Fruit fly (Drosophila melanogaster): ENCODE data around the gene GXIVsPLA2.

GXIVsPLA2 gene

dm6 chr3L:15975068-15975467, 20.2 kb downstream of the GXIVsPLA2 start, which contains the start of gene CG17026:
CG17026 (plus strand) TSS chr3L:15975368.
- TF ChIP-seq CrebA (GFP tag; optimal IDR thresholded peaks at IDR 0.05; ENCODE audit: borderline replicate concordance) (no peak), HLH106 (tag; optimal IDR thresholded peaks at IDR 0.05) (no peak), Mio (GFP tag; optimal IDR thresholded peaks at IDR 0.05) (no peak), usp (GFP tag; optimal IDR thresholded peaks at IDR 0.05) (no peak), N (GFP tag; optimal IDR thresholded peaks at IDR 0.05) (no peak), Rel (GFP tag; optimal IDR thresholded peaks at IDR 0.05) (no peak), Rel (tag; optimal IDR thresholded peaks at IDR 0.05) (no peak), dl (GFP tag; optimal IDR thresholded peaks at IDR 0.05; ENCODE audit: insufficient read depth in 1 of 2, partially characterized antibody in 2 of 2) (no peak), ey (GFP tag; optimal IDR thresholded peaks at IDR 0.05) (no peak), jim (GFP tag; optimal IDR thresholded peaks at IDR 0.05) (no peak), Hr83 (GFP tag; optimal IDR thresholded peaks at IDR 0.05; ENCODE audit: poor library complexity, severe bottlenecking) (no peak), CG9705 (GFP tag; optimal IDR thresholded peaks at IDR 0.05) (no peak), Dif (GFP tag; optimal IDR thresholded peaks at IDR 0.05; ENCODE audit: partially characterized antibody) (no peak), Jra (GFP tag; optimal IDR thresholded peaks at IDR 0.05) (no peak), fru (GFP tag; optimal IDR thresholded peaks at IDR 0.05) (no peak), h (GFP tag; optimal IDR thresholded peaks at IDR 0.05) (no peak), tai (GFP tag; optimal IDR thresholded peaks at IDR 0.05) (no peak), Dfd (GFP tag; optimal IDR thresholded peaks at IDR 0.05) (no peak), br (GFP tag; optimal IDR thresholded peaks at IDR 0.05) (no peak), dsf (GFP tag; optimal IDR thresholded peaks at IDR 0.05; ENCODE audit: borderline replicate concordance) (no peak), foxo (GFP tag; optimal IDR thresholded peaks at IDR 0.05) (no peak)

- TF ChIP-seq brk (GFP tag; optimal IDR thresholded peaks at IDR 0.05) (no peak), fru (GFP tag; optimal IDR thresholded peaks at IDR 0.05) (no peak), CG32264 (GFP tag; optimal IDR thresholded peaks at IDR 0.05) (no peak), HLH106 (tag; optimal IDR thresholded peaks at IDR 0.05) (no peak)
These were observed 21.9 kb downstream of the GXIVsPLA2 start, which contains the start of gene CG17029 for dm6 chr3L:15976758-15977157. CG17029 (plus strand) TSS chr3L:15976870.

dm6 chr3L:15977565-15977964, 22.7 kb downstream of the GXIVsPLA2 start:
- TF ChIP-seq lola (GFP tag; optimal IDR thresholded peaks at IDR 0.05): no peak
- TF ChIP-seq Sp1 (GFP tag; optimal IDR thresholded peaks at IDR 0.05): peak; percentile 70
- TF ChIP-seq jim (GFP tag; optimal IDR thresholded peaks at IDR 0.05): no peak
- peak; percentile 69 for TF ChIP-seq br (GFP tag; optimal IDR thresholded peaks at IDR 0.05)
- no peak for TF ChIP-seq Dfd (GFP tag; optimal IDR thresholded peaks at IDR 0.05)
- TF ChIP-seq rgr (GFP tag; optimal IDR thresholded peaks at IDR 0.05): peak; percentile 88
- peak; percentile 80 for TF ChIP-seq HLH106 (tag; optimal IDR thresholded peaks at IDR 0.05)
- TF ChIP-seq pan (optimal IDR thresholded peaks at IDR 0.05): no peak
- TF ChIP-seq CG32264 (GFP tag; optimal IDR thresholded peaks at IDR 0.05): no peak
- TF ChIP-seq Rel (GFP tag; optimal IDR thresholded peaks at IDR 0.05): no peak
- TF ChIP-seq Rel (tag; optimal IDR thresholded peaks at IDR 0.05): peak; percentile 36
- peak; percentile 79 for TF ChIP-seq fru (GFP tag; optimal IDR thresholded peaks at IDR 0.05)
- TF ChIP-seq Dif (GFP tag; optimal IDR thresholded peaks at IDR 0.05; ENCODE audit: partially characterized antibody): no peak
- TF ChIP-seq psq (GFP tag; optimal IDR thresholded peaks at IDR 0.05): peak; percentile 63
- TF ChIP-seq sage (GFP tag; optimal IDR thresholded peaks at IDR 0.05): no peak
- peak; percentile 93 for TF ChIP-seq h (GFP tag; optimal IDR thresholded peaks at IDR 0.05)
- TF ChIP-seq ey (GFP tag; optimal IDR thresholded peaks at IDR 0.05): peak; percentile 85
- TF ChIP-seq OdsH (GFP tag; optimal IDR thresholded peaks at IDR 0.05): peak; percentile 87
- TF ChIP-seq sv (GFP tag; optimal IDR thresholded peaks at IDR 0.05): no peak
- TF ChIP-seq foxo (GFP tag; optimal IDR thresholded peaks at IDR 0.05): peak; percentile 15 to 86

- no peak for TF ChIP-seq rgr (GFP tag; optimal IDR thresholded peaks at IDR 0.05)
- no peak for TF ChIP-seq Jra (GFP tag; optimal IDR thresholded peaks at IDR 0.05)
- no peak for TF ChIP-seq Dfd (GFP tag; optimal IDR thresholded peaks at IDR 0.05)
These were observed 23.3 kb downstream of the GXIVsPLA2 start, which contains the start of gene CG17028 for dm6 chr3L:15978224-15978623. CG17028 (plus strand) TSS chr3L:15978524.

- TF ChIP-seq dsf (GFP tag; optimal IDR thresholded peaks at IDR 0.05; ENCODE audit: borderline replicate concordance) (no peak), fru (GFP tag; optimal IDR thresholded peaks at IDR 0.05) (no peak), Rel (GFP tag; optimal IDR thresholded peaks at IDR 0.05) (no peak), Rel (tag; optimal IDR thresholded peaks at IDR 0.05) (peak; percentile 26), Dif (GFP tag; optimal IDR thresholded peaks at IDR 0.05; ENCODE audit: partially characterized antibody) (no peak), sage (GFP tag; optimal IDR thresholded peaks at IDR 0.05) (no peak), Hr83 (GFP tag; optimal IDR thresholded peaks at IDR 0.05; ENCODE audit: poor library complexity, severe bottlenecking) (peak; percentile 9), ey (GFP tag; optimal IDR thresholded peaks at IDR 0.05) (no peak), tai (GFP tag; optimal IDR thresholded peaks at IDR 0.05) (no peak)
These were observed 24.3 kb downstream of the GXIVsPLA2 start for dm6 chr3L:15979240-15979639.
